Worm (Caenorhabditis elegans) whole organism, L3 larva: ENCODE results near the gene eif-2Balpha.

Experiments used
- ama-1 ChIP-seq: fragments of 150-350 bp; optimal IDR thresholded peaks from 2 replicates; lab custom pipeline; 2018
- ceh-16 ChIP-seq: sonication (generic microtip); optimal IDR thresholded peaks from 2 replicates; lab custom pipeline; 2017; ENCODE audit warnings: missing biosample characterization, missing genetic modification characterization
- ceh-28 ChIP-seq: fragments of 150-350 bp; optimal IDR thresholded peaks from 2 replicates; lab custom pipeline; 2014; ENCODE audit warnings: missing biosample characterization, missing genetic modification reagents, missing genetic modification characterization
- ceh-82 ChIP-seq: fragments of 150-350 bp; optimal IDR thresholded peaks from 2 replicates; lab custom pipeline; 2014; ENCODE audit warnings: missing biosample characterization, missing genetic modification characterization
- daf-12 ChIP-seq: fragments of 150-350 bp; optimal IDR thresholded peaks from 2 replicates; lab custom pipeline; 2014; ENCODE audit warnings: missing biosample characterization, missing genetic modification reagents, missing genetic modification characterization
- egl-27 ChIP-seq: sonication (generic microtip); optimal IDR thresholded peaks from 4 replicates; lab custom pipeline; 2017; ENCODE audit warnings: missing biosample characterization, missing genetic modification reagents, missing genetic modification characterization
- egl-5 ChIP-seq: fragments of 150-350 bp; optimal IDR thresholded peaks from 2 replicates; lab custom pipeline; 2017; ENCODE audit warnings: missing biosample characterization, missing genetic modification reagents, missing genetic modification characterization, inconsistent platforms
- elt-1 ChIP-seq: fragments of 150-350 bp; optimal IDR thresholded peaks from 2 replicates; lab custom pipeline; 2014; ENCODE audit warnings: missing biosample characterization, missing genetic modification characterization
- elt-2 ChIP-seq: sonication (generic microtip); optimal IDR thresholded peaks from 2 replicates; lab custom pipeline; 2016; ENCODE audit warnings: missing genetic modification reagents, mild to moderate bottlenecking, missing genetic modification characterization, missing compliant biosample characterization
- elt-3 ChIP-seq, 3 experiments: fragments of 150-350 bp in 1 of 3; sonication (generic microtip) in 2 of 3; optimal IDR thresholded peaks; 2 replicates in 2 of 3; 4 replicates in 1 of 3; lab custom pipeline; 2014 to 2017; ENCODE audit warnings: missing biosample characterization in 3 of 3, missing genetic modification characterization in 3 of 3
- eor-1 ChIP-seq, 2 experiments: fragments of 150-350 bp; optimal IDR thresholded peaks; 2 replicates each; lab custom pipeline; 2014 to 2018; ENCODE audit warnings: missing biosample characterization in 2 of 2, missing genetic modification characterization in 2 of 2
- fkh-2 ChIP-seq: fragments of 150-350 bp; optimal IDR thresholded peaks from 2 replicates; lab custom pipeline; 2014; ENCODE audit warnings: missing biosample characterization, missing genetic modification reagents, missing genetic modification characterization
- fos-1 ChIP-seq: fragments of 150-350 bp; optimal IDR thresholded peaks from 2 replicates; lab custom pipeline; 2014; ENCODE audit warnings: missing biosample characterization, missing genetic modification characterization
- hmg-11 ChIP-seq: sonication (generic microtip); optimal IDR thresholded peaks from 2 replicates; lab custom pipeline; 2016; ENCODE audit warnings: missing genetic modification characterization, missing compliant biosample characterization
- jun-1 ChIP-seq: fragments of 150-350 bp; optimal IDR thresholded peaks from 2 replicates; lab custom pipeline; 2014; ENCODE audit warnings: missing biosample characterization, missing genetic modification reagents, missing genetic modification characterization
- lin-15B ChIP-seq: fragments of 150-350 bp; optimal IDR thresholded peaks from 2 replicates; lab custom pipeline; 2014; ENCODE audit warnings: missing biosample characterization, missing genetic modification characterization
- lin-39 ChIP-seq: fragments of 150-350 bp; optimal IDR thresholded peaks from 2 replicates; lab custom pipeline; 2018; ENCODE audit warnings: missing biosample characterization, missing genetic modification reagents, missing genetic modification characterization
- lsy-12 ChIP-seq: sonication (generic microtip); optimal IDR thresholded peaks from 2 replicates; lab custom pipeline; 2016; ENCODE audit warnings: mild to moderate bottlenecking, missing genetic modification characterization, missing compliant biosample characterization
- nfya-1 ChIP-seq: sonication (generic microtip); optimal IDR thresholded peaks from 2 replicates; lab custom pipeline; 2017; ENCODE audit warnings: missing genetic modification characterization, mild to moderate bottlenecking, missing compliant biosample characterization, antibody characterized with exemption, moderate library complexity; ENCODE audit not compliant: insufficient read depth
- nhr-11 ChIP-seq: fragments of 150-350 bp; optimal IDR thresholded peaks from 2 replicates; lab custom pipeline; 2014; ENCODE audit warnings: missing biosample characterization, missing genetic modification characterization
- nhr-12 ChIP-seq: fragments of 150-350 bp; optimal IDR thresholded peaks from 2 replicates; lab custom pipeline; 2014; ENCODE audit warnings: missing biosample characterization, missing genetic modification characterization
- nhr-23 ChIP-seq: fragments of 150-350 bp; optimal IDR thresholded peaks from 2 replicates; lab custom pipeline; 2014; ENCODE audit warnings: missing biosample characterization, missing genetic modification reagents, missing genetic modification characterization
- nhr-237 ChIP-seq: fragments of 150-350 bp; optimal IDR thresholded peaks from 2 replicates; lab custom pipeline; 2014; ENCODE audit warnings: missing biosample characterization, missing genetic modification characterization
- nhr-28 ChIP-seq: fragments of 150-350 bp; optimal IDR thresholded peaks from 2 replicates; lab custom pipeline; 2014; ENCODE audit warnings: missing biosample characterization, missing genetic modification characterization
- nhr-76 ChIP-seq: fragments of 150-350 bp; sonication (generic microtip); optimal IDR thresholded peaks from 5 replicates; lab custom pipeline; 2014; ENCODE audit warnings: missing biosample characterization, missing genetic modification characterization
- nhr-77 ChIP-seq: fragments of 150-350 bp; optimal IDR thresholded peaks from 2 replicates; lab custom pipeline; 2014; ENCODE audit warnings: missing biosample characterization, missing genetic modification characterization
- pqm-1 ChIP-seq: fragments of 150-350 bp; optimal IDR thresholded peaks from 2 replicates; lab custom pipeline; 2017; ENCODE audit warnings: missing biosample characterization, missing genetic modification characterization, inconsistent platforms
- sea-2 ChIP-seq: fragments of 150-350 bp; sonication (generic microtip); optimal IDR thresholded peaks from 4 replicates; lab custom pipeline; 2014; ENCODE audit warnings: missing biosample characterization, missing genetic modification reagents, missing genetic modification characterization
- snpc-4 ChIP-seq: fragments of 150-350 bp; optimal IDR thresholded peaks from 2 replicates; lab custom pipeline; 2014; ENCODE audit warnings: missing biosample characterization, missing genetic modification characterization
- tbx-2 ChIP-seq: sonication (generic microtip); optimal IDR thresholded peaks from 2 replicates; lab custom pipeline; 2016; ENCODE audit warnings: mild to moderate bottlenecking, missing genetic modification characterization, missing compliant biosample characterization
- unc-62 ChIP-seq: fragments of 150-350 bp; sonication (generic microtip); optimal IDR thresholded peaks from 4 replicates; lab custom pipeline; 2014; ENCODE audit warnings: missing biosample characterization, missing genetic modification reagents, missing genetic modification characterization
- ztf-11 ChIP-seq: fragments of 150-350 bp; optimal IDR thresholded peaks from 2 replicates; lab custom pipeline; 2014; ENCODE audit warnings: missing biosample characterization, missing genetic modification characterization
- ztf-4 ChIP-seq: fragments of 150-350 bp; optimal IDR thresholded peaks from 2 replicates; lab custom pipeline; 2014; ENCODE audit warnings: missing biosample characterization, missing genetic modification characterization

eif-2Balpha gene

DNA sequence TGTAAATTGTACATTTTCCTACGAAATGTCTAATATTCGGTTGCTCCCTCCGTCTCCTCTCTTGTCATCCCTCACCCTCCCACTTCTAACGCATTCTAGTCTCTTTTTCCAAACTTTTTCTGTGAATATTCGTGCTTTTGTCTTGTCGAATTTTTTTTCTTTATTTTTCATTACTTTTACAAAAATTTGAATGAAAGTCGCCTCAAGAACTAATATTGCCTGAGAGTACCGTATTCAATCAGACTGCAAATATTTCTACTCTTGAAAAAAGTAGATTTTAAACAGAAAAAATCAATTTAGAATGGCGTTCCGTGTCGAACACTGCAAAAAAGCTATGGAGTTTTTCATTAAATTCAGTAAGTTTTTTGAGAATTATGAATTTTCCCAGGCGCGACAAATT is 13.4 kb downstream of the eif-2Balpha start, which contains the start of gene ZK1098.11:
Gene ZK1098.11 (plus strand): TSS at position 301 of the 400 bp plus-strand sequence.
- TF ChIP-seq hmg-11 (no peak), lin-39 (tag; lab: Kevin White, UChicago) (no peak), fos-1 (tag; lab: Kevin White, UChicago) (no peak), elt-3 (tag; optimal IDR thresholded peaks at IDR 0.05; lab: Kevin White, UChicago) (no peak), fkh-2 (no peak), lin-15B (tag; lab: Kevin White, UChicago) (no peak), tbx-2 (tag; lab: Kevin White, UChicago) (no peak), ceh-82 (tag; lab: Kevin White, UChicago) (no peak), sea-2 (GFP tag; lab: Kevin White, UChicago) (no peak), nhr-76 (no peak), ceh-28 (tag; lab: Kevin White, UChicago) (no peak), nhr-77 (tag; lab: Kevin White, UChicago) (no peak), egl-5 (tag; lab: Kevin White, UChicago) (no peak)
- TF ChIP-seq, all 47 proteins: peak for 0

DNA sequence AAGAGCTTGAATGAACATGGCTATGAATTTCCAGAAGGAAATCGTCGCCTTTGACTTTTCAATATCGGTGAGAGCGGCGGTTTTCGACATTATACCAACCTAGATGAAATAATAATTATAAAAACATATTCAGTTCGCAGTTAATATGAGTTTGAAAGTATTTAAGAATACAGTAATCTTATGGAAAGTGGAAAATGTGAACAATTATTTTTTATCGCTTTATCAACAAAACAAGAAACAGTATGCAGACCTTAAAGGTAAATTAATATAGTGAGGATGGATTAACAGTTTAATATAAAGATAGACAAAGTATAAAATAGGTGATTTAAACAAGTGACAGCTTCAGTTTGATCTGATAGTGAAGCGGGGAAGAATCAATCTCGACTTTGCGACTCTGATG is 15.5 kb downstream of the eif-2Balpha start, which contains the start of gene C48B4.6:
Gene C48B4.6 (minus strand): TSS at position 101 of the 400 bp plus-strand sequence.
- TF ChIP-seq daf-12 (tag; lab: Kevin White, UChicago) (no peak), ceh-16 (tag; lab: Kevin White, UChicago) (no peak), ztf-4 (tag; lab: Kevin White, UChicago) (no peak), elt-1 (no peak), nhr-11 (tag; lab: Kevin White, UChicago) (no peak), ztf-11 (tag; lab: Kevin White, UChicago) (no peak), nhr-23 (tag; lab: Kevin White, UChicago) (no peak), nfya-1 (no peak), hmg-11 (no peak), nhr-28 (tag; lab: Kevin White, UChicago) (no peak), fos-1 (tag; lab: Kevin White, UChicago) (no peak), lin-39 (tag; lab: Kevin White, UChicago) (no peak), sea-2 (GFP tag; lab: Kevin White, UChicago) (no peak), nhr-12 (tag; lab: Kevin White, UChicago) (no peak), jun-1 (no peak), egl-5 (tag; lab: Kevin White, UChicago) (no peak)

DNA sequence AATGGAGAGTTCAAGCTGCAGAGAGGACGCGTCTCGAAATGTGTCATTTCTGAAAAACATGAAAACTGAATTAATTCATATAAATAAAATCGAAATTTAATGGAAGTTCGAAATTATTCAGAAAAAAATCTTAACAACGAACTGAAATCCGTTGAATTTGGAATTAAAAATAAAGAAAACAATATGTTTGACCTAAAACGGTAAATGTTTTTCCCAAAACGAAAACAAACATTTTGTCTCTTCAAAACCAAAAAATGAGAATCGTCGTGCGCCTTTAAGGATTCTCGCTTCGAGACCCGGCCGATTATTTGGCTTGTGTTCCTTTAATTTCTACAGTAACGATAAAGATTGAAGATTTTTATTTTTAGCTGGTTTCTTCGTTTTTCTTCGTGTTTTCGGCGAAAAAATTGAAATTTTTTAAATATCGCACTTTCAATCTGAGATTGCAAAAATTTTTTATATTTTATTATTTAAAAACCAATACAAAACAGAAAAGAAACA is 16.5 kb downstream of the eif-2Balpha start, which contains the start of gene C48B4.7:
Gene C48B4.7 (minus strand): TSS at position 51 of the 501 bp plus-strand sequence.
- TF ChIP-seq ztf-4 (tag; lab: Kevin White, UChicago) (no peak), elt-2 (tag; lab: Kevin White, UChicago) (no peak), sea-2 (GFP tag; lab: Kevin White, UChicago) (no peak), ceh-16 (tag; lab: Kevin White, UChicago) (no peak), ama-1 (lab: Kevin White, UChicago) (no peak), egl-5 (tag; lab: Kevin White, UChicago) (no peak), nhr-12 (tag; lab: Kevin White, UChicago) (no peak), nhr-28 (tag; lab: Kevin White, UChicago) (no peak), lin-39 (tag; lab: Kevin White, UChicago) (no peak), nfya-1 (no peak), eor-1 (tag; optimal IDR thresholded peaks at IDR 0.05; lab: Kevin White, UChicago) (no peak), lsy-12 (tag; lab: Kevin White, UChicago) (no peak), snpc-4 (tag; lab: Kevin White, UChicago) (no peak), tbx-2 (tag; lab: Kevin White, UChicago) (no peak), pqm-1 (tag; lab: Kevin White, UChicago) (no peak)
- TF ChIP-seq, all 47 proteins: peak for 0

DNA sequence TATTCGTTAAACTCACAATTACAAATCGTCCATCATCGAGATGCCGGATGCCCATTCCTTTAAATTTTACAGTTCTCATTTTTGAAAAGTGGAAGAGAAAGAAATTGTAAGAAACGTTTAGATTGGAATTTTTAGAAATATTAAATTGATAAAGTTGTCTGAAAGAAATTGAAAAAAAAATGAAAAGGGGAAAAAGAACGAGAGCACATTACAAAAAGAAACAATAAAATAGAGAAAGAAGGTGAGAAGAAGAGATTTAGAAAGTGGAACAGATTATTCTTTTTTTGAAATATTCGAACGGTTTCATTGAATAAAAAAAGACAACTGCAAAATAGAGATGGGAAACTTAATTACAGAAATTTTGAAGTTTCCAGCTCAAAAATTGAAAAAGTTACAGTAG is 18.2 kb downstream of the eif-2Balpha start, which contains the start of gene C48B4.8:
Gene C48B4.8 (minus strand): TSS at position 101 of the 400 bp plus-strand sequence.
- no peak for TF ChIP-seq elt-2 (tag; lab: Kevin White, UChicago)
- no peak for TF ChIP-seq unc-62 (GFP tag; lab: Kevin White, UChicago)
- TF ChIP-seq nhr-11 (tag; lab: Kevin White, UChicago): no peak
- TF ChIP-seq ztf-4 (tag; lab: Kevin White, UChicago): no peak
- TF ChIP-seq nhr-237 (tag; lab: Kevin White, UChicago): no peak
- no peak for TF ChIP-seq egl-27 (tag; lab: Kevin White, UChicago)
